Fruit fly (Drosophila melanogaster): ENCODE results near the gene Pmi.

Pmi gene

dm6 chr3L:5819310-5819709 is 39.5 kb downstream of the Pmi start (continued):
- TF ChIP-seq psq (GFP tag; optimal IDR thresholded peaks at IDR 0.05) (no peak), CG1233 (GFP tag; optimal IDR thresholded peaks at IDR 0.05) (no peak), dmrt99B (tag; optimal IDR thresholded peaks at IDR 0.05) (peak; percentile 31), CG2120 (GFP tag; optimal IDR thresholded peaks at IDR 0.05) (peak; percentile 65), Max (GFP tag; optimal IDR thresholded peaks at IDR 0.05) (no peak), CG12236 (GFP tag; optimal IDR thresholded peaks at IDR 0.05) (no peak), Sin3A (optimal IDR thresholded peaks at IDR 0.05) (no peak), CG15011 (GFP tag; optimal IDR thresholded peaks at IDR 0.05) (no peak), CG13894 (tag; optimal IDR thresholded peaks at IDR 0.05) (no peak), HLH3B (GFP tag; IDR thresholded peaks at IDR 0.05) (no peak), ATbp (GFP tag; optimal IDR thresholded peaks at IDR 0.05) (no peak), CG32532 (GFP tag; IDR thresholded peaks at IDR 0.05) (peak; percentile 62; the same call in 1 of the 2 replicates), Ada2b (GFP tag; IDR thresholded peaks at IDR 0.05) (peak; percentile 51), Fer1 (GFP tag; optimal IDR thresholded peaks at IDR 0.05) (no peak), lmd (GFP tag; IDR thresholded peaks at IDR 0.05) (peak; percentile 67), CG14441 (GFP tag; IDR thresholded peaks at IDR 0.05) (peak; percentile 59), unc-4 (GFP tag; IDR thresholded peaks at IDR 0.05; ENCODE audit: partially characterized antibody) (no peak), CG2202 (tag; optimal IDR thresholded peaks at IDR 0.05) (no peak), Bdp1 (GFP tag; optimal IDR thresholded peaks at IDR 0.05) (no peak), CG12769 (tag; optimal IDR thresholded peaks at IDR 0.05) (peak; percentile 8), ara (GFP tag; IDR thresholded peaks at IDR 0.05) (no peak), CG31224 (GFP tag; IDR thresholded peaks at IDR 0.05) (peak; percentile 48; the same call in 1 of the 2 replicates), MTF-1 (GFP tag; optimal IDR thresholded peaks at IDR 0.05; ENCODE audit: borderline replicate concordance) (no peak), al (GFP tag; IDR thresholded peaks at IDR 0.05) (peak; percentile 47), CG7963 (GFP tag; IDR thresholded peaks at IDR 0.05; ENCODE audit: partially characterized antibody) (no peak), salm (tag; optimal IDR thresholded peaks at IDR 0.05) (peak; percentile 6), Blimp-1 (GFP tag; optimal IDR thresholded peaks at IDR 0.05) (peak; percentile 14), B-H1 (GFP tag; IDR thresholded peaks at IDR 0.05) (no peak), mirr (GFP tag; optimal IDR thresholded peaks at IDR 0.05) (no peak), ac (GFP tag; optimal IDR thresholded peaks at IDR 0.05) (no peak), bsh (GFP tag; optimal IDR thresholded peaks at IDR 0.05) (peak in 1 of 2 experiments; percentile 43), CG6654 (GFP tag; optimal IDR thresholded peaks at IDR 0.05) (no peak), dpn (GFP tag; optimal IDR thresholded peaks at IDR 0.05) (peak; percentile 38 to 39), odd (GFP tag; optimal IDR thresholded peaks at IDR 0.05) (no peak), CG4424 (GFP tag; optimal IDR thresholded peaks at IDR 0.05) (no peak), btn (GFP tag; optimal IDR thresholded peaks at IDR 0.05) (no peak), CG12299 (tag; optimal IDR thresholded peaks at IDR 0.05) (no peak), CG15696 (tag; optimal IDR thresholded peaks at IDR 0.05) (no peak), CG4328 (GFP tag; optimal IDR thresholded peaks at IDR 0.05) (no peak), knrl (GFP tag; IDR thresholded peaks at IDR 0.05; ENCODE audit: partially characterized antibody) (no peak), z (GFP tag; IDR thresholded peaks at IDR 0.05) (no peak), fd3F (GFP tag; optimal IDR thresholded peaks at IDR 0.05) (peak; percentile 33), HLH4C (GFP tag; IDR thresholded peaks at IDR 0.05; ENCODE audit: partially characterized antibody) (no peak), TFAM (GFP tag; optimal IDR thresholded peaks at IDR 0.05) (no peak), ab (GFP tag; optimal IDR thresholded peaks at IDR 0.05) (no peak), CG17385 (GFP tag; optimal IDR thresholded peaks at IDR 0.05) (peak; percentile 3), CG15479 (GFP tag; optimal IDR thresholded peaks at IDR 0.05) (no peak), kah (GFP tag; optimal IDR thresholded peaks at IDR 0.05) (no peak), h (optimal IDR thresholded peaks at IDR 0.05) (no peak), Sox100B (GFP tag; optimal IDR thresholded peaks at IDR 0.05) (no peak), Camta (GFP tag; optimal IDR thresholded peaks at IDR 0.05) (no peak), CG1602 (GFP tag; optimal IDR thresholded peaks at IDR 0.05) (peak; percentile 39)

Data from whole organism, embryonic.